Worm (Caenorhabditis elegans) whole organism, young adult: ENCODE results near the gene C55A6.6.
A peak's percentile ranks its signal among the peaks of the same experiment; 100 is the strongest.
"Not testable (repeated sequence)": the region's sequence is repeated elsewhere in the genome, so short reads cannot be mapped to it uniquely, and the experiment has no call there.

Source experiments
- B0261.1 ChIP-seq: sonication (generic microtip); optimal IDR thresholded peaks from 2 replicates; lab custom pipeline; 2016; ENCODE audit warnings: mild to moderate bottlenecking, missing genetic modification characterization, moderate library complexity, missing compliant biosample characterization
- B0336.3 ChIP-seq: fragments of 200-800 bp; sonication (Bioruptor generic); IDR thresholded peaks from 2 replicates; pipeline ENCODE4 v1.3.6; 2022; ENCODE audit warnings: missing genetic modification characterization, missing compliant biosample characterization
- T26A5.8 ChIP-seq: sonication (generic microtip); optimal IDR thresholded peaks from 2 replicates; lab custom pipeline; 2016; ENCODE audit warnings: missing genetic modification characterization, missing compliant biosample characterization
- Y95B8A.8 ChIP-seq: fragments of 200-800 bp; sonication (Bioruptor generic); IDR thresholded peaks from 2 replicates; pipeline ENCODE4 v1.3.6; 2022; ENCODE audit warnings: missing genetic modification reagents, missing genetic modification characterization, missing compliant biosample characterization
- atf-7 ChIP-seq: sonication (generic microtip); optimal IDR thresholded peaks from 2 replicates; lab custom pipeline; 2017; ENCODE audit warnings: mild to moderate bottlenecking, missing genetic modification characterization, missing compliant biosample characterization
- dox-1 ChIP-seq: fragments of 200-800 bp; sonication (Bioruptor generic); IDR thresholded peaks from 2 replicates; pipeline ENCODE4 v1.3.6; 2022; ENCODE audit warnings: missing genetic modification reagents, missing genetic modification characterization, missing compliant biosample characterization

DNA sequence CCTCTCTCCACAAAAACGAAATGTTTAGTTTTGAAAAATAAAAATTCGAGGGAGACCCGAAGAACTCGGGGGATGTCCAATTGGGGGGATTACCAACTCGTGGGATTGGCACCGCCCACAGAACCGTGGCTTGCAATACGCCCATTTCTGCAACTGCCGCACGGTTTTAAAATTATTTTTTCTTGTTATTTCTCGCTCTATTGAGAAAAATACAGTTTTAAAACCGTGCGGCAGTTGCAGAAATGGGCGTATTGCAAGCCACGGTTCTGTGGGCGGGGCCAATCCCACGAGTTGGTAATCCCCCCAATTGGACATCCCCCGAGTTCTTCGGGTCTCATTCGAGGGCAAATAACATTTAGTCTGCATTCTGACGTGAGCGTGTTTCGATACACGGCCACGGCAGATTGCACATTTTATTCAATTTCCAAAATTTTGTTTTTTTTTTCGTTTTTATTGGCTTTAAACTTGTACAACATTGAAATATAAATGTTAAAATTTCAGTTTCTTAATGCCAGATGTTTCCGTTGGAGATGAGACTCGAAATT, 9.6 kb downstream of the C55A6.6 start, which contains the start of the genes C55A6.1 and C55A6.10:
- TF ChIP-seq dox-1 = peak; percentile 93
- TF ChIP-seq atf-7 (tag; lab: Kevin White, UChicago); B0261.1; T26A5.8 (tag; lab: Kevin White, UChicago): not testable (repeated sequence)
- 0 out of 2 replicates have a peak, but pooled peaks have one; percentile 54 for TF ChIP-seq B0336.3
- peak; percentile 78; the same call in 1 of the 2 replicates for TF ChIP-seq Y95B8A.8 (GFP tag; lab: Robert Waterston, UW)
